Worm (Caenorhabditis elegans) whole organism, L4 larva: ENCODE measurements around the gene sri-70.
A peak's percentile ranks its signal among the peaks of the same experiment; 100 is the strongest.

Experiments
- F37D6.2 ChIP-seq: sonication (generic microtip); optimal IDR thresholded peaks from 2 replicates; lab custom pipeline; 2016; ENCODE audit warnings: mild to moderate bottlenecking, missing genetic modification characterization, missing compliant biosample characterization
- T26A8.4 ChIP-seq: fragments of 200-800 bp; sonication (Bioruptor generic); IDR thresholded peaks from 2 replicates; pipeline ENCODE4 v1.3.6; 2022; ENCODE audit warnings: missing genetic modification characterization, missing compliant biosample characterization
- Y105C5A.15 ChIP-seq: fragments of 200-800 bp; sonication (Bioruptor generic); IDR thresholded peaks from 2 replicates; pipeline ENCODE4 v1.3.6; 2022; ENCODE audit warnings: missing genetic modification characterization, missing compliant biosample characterization
- Y75B8A.6 ChIP-seq: fragments of 200-800 bp; sonication (Bioruptor generic); IDR thresholded peaks from 2 replicates; pipeline ENCODE4 v1.3.6; 2022; ENCODE audit warnings: missing genetic modification reagents, missing genetic modification characterization, missing compliant biosample characterization
- ZK546.5 ChIP-seq, 2 experiments: sonication (generic microtip); optimal IDR thresholded peaks; 2 replicates each; lab custom pipeline; 2017; ENCODE audit warnings: missing biosample characterization in 2 of 2, missing genetic modification characterization in 2 of 2
- aha-1 ChIP-seq: fragments of 150-350 bp; peaks from one replicate; lab custom pipeline; 2014; ENCODE audit warnings: missing biosample characterization, missing genetic modification characterization
- aly-2 ChIP-seq: sonication (generic microtip); optimal IDR thresholded peaks from 2 replicates; lab custom pipeline; 2018; ENCODE audit warnings: missing biosample characterization, missing genetic modification characterization
- ceh-44 ChIP-seq: fragments of 200-800 bp; sonication (Bioruptor generic); IDR thresholded peaks from 2 replicates; pipeline ENCODE4 v1.3.6; 2022; ENCODE audit warnings: missing genetic modification reagents, missing genetic modification characterization, missing compliant biosample characterization
- ceh-82 ChIP-seq: sonication (generic microtip); optimal IDR thresholded peaks from 2 replicates; lab custom pipeline; 2017; ENCODE audit warnings: missing biosample characterization, missing genetic modification characterization
- ces-1 ChIP-seq: fragments of 150-350 bp; sonication (generic microtip); optimal IDR thresholded peaks from 4 replicates; lab custom pipeline; 2014; ENCODE audit warnings: missing biosample characterization, missing genetic modification reagents, missing genetic modification characterization
- daf-12 ChIP-seq: fragments of 150-350 bp; optimal IDR thresholded peaks from 2 replicates; lab custom pipeline; 2014; ENCODE audit warnings: missing biosample characterization, missing genetic modification reagents, missing genetic modification characterization
- daf-16 ChIP-seq, 3 experiments: sonication (generic microtip); optimal IDR thresholded peaks; 2 replicates each; lab custom pipeline; 2016 to 2017; ENCODE audit warnings: missing genetic modification characterization in 3 of 3, missing genetic modification reagents in 3 of 3, mild to moderate bottlenecking in 2 of 3, missing compliant biosample characterization in 2 of 3, missing biosample characterization in 1 of 3, moderate library complexity in 1 of 3
- daf-8 ChIP-seq: fragments of 200-800 bp; sonication (Bioruptor generic); IDR thresholded peaks from 2 replicates; pipeline ENCODE4 v1.3.6; 2022; ENCODE audit warnings: missing genetic modification characterization, missing compliant biosample characterization
- dmd-6 ChIP-seq: fragments of 200-800 bp; sonication (Bioruptor generic); IDR thresholded peaks from 2 replicates; pipeline ENCODE4 v1.3.6; 2022; ENCODE audit warnings: missing genetic modification reagents, missing genetic modification characterization, missing compliant biosample characterization
- dpl-1 ChIP-seq: fragments of 150-350 bp; optimal IDR thresholded peaks from 2 replicates; lab custom pipeline; 2014; ENCODE audit warnings: missing biosample characterization, missing genetic modification reagents, missing genetic modification characterization
- dve-1 ChIP-seq: sonication (generic microtip); optimal IDR thresholded peaks from 2 replicates; lab custom pipeline; 2017; ENCODE audit warnings: antibody characterized with exemption, mild to moderate bottlenecking, missing genetic modification characterization, missing compliant biosample characterization; ENCODE audit not compliant: insufficient read depth
- gei-8 ChIP-seq: fragments of 200-800 bp; sonication (Bioruptor generic); optimal IDR thresholded peaks from 2 replicates; lab custom pipeline; 2018; ENCODE audit warnings: mild to moderate bottlenecking, missing genetic modification characterization, missing compliant biosample characterization
- hif-1 ChIP-seq, 2 experiments: sonication (generic microtip); optimal IDR thresholded peaks; 2 replicates each; lab custom pipeline; 2016 to 2017; ENCODE audit warnings: missing compliant biosample characterization in 2 of 2, missing genetic modification characterization in 2 of 2, missing genetic modification reagents in 2 of 2, missing genotype in 2 of 2, mild to moderate bottlenecking in 1 of 2
- hlh-11 ChIP-seq: fragments of 200-800 bp; sonication (Bioruptor generic); optimal IDR thresholded peaks from 2 replicates; lab custom pipeline; 2018; ENCODE audit warnings: mild to moderate bottlenecking, missing genetic modification characterization, missing compliant biosample characterization
- hlh-30 ChIP-seq: sonication (generic microtip); optimal IDR thresholded peaks from 2 replicates; lab custom pipeline; 2017; ENCODE audit warnings: antibody characterized with exemption, mild to moderate bottlenecking, missing genetic modification characterization, missing compliant biosample characterization; ENCODE audit not compliant: insufficient read depth
- hmg-1.1 ChIP-seq: fragments of 200-800 bp; sonication (Bioruptor generic); IDR thresholded peaks from 2 replicates; pipeline ENCODE4 v1.3.6; 2022; ENCODE audit warnings: missing genetic modification reagents, missing genetic modification characterization, missing compliant biosample characterization
- jun-1 ChIP-seq: fragments of 150-350 bp; optimal IDR thresholded peaks from 2 replicates; lab custom pipeline; 2014; ENCODE audit warnings: missing biosample characterization, missing genetic modification reagents, missing genetic modification characterization
- lim-7 ChIP-seq: fragments of 200-800 bp; sonication (Bioruptor generic); IDR thresholded peaks from 2 replicates; pipeline ENCODE4 v1.3.6; 2022; ENCODE audit warnings: missing genetic modification characterization, missing compliant biosample characterization
- lin-15B ChIP-seq: fragments of 150-350 bp; sonication (generic microtip); optimal IDR thresholded peaks from 3 replicates; lab custom pipeline; 2014; ENCODE audit warnings: missing biosample characterization, missing genetic modification characterization
- lin-29 ChIP-seq: fragments of 200-800 bp; sonication (Bioruptor generic); IDR thresholded peaks from 2 replicates; pipeline ENCODE4 v1.3.6; 2022; ENCODE audit warnings: missing genetic modification reagents, missing genetic modification characterization, missing compliant biosample characterization
- lin-39 ChIP-seq: fragments of 150-350 bp; optimal IDR thresholded peaks from 2 replicates; lab custom pipeline; 2014; ENCODE audit warnings: missing biosample characterization, missing genetic modification reagents, missing genetic modification characterization
- mdt-29 ChIP-seq: fragments of 200-800 bp; sonication (Bioruptor generic); IDR thresholded peaks from 2 replicates; pipeline ENCODE4 v1.3.6; 2022; ENCODE audit warnings: missing genetic modification reagents, missing genetic modification characterization, missing compliant biosample characterization
- nhr-11 ChIP-seq: fragments of 150-350 bp; optimal IDR thresholded peaks from 2 replicates; lab custom pipeline; 2014; ENCODE audit warnings: missing biosample characterization, missing genetic modification characterization
- nhr-237 ChIP-seq: sonication (generic microtip); optimal IDR thresholded peaks from 2 replicates; lab custom pipeline; 2017; ENCODE audit warnings: missing biosample characterization, missing genetic modification characterization
- nhr-28 ChIP-seq: fragments of 150-350 bp; optimal IDR thresholded peaks from 2 replicates; lab custom pipeline; 2014; ENCODE audit warnings: missing biosample characterization, missing genetic modification characterization
- nhr-41 ChIP-seq: fragments of 200-800 bp; sonication (Bioruptor generic); IDR thresholded peaks from 2 replicates; pipeline ENCODE4 v1.3.6; 2022; ENCODE audit warnings: missing genetic modification reagents, missing genetic modification characterization, missing compliant biosample characterization
- nhr-48 ChIP-seq: sonication (generic microtip); optimal IDR thresholded peaks from 2 replicates; lab custom pipeline; 2016; ENCODE audit warnings: mild to moderate bottlenecking, missing genetic modification characterization, missing compliant biosample characterization
- nhr-77 ChIP-seq: fragments of 150-350 bp; optimal IDR thresholded peaks from 2 replicates; lab custom pipeline; 2014; ENCODE audit warnings: missing biosample characterization, missing genetic modification characterization
- php-3 ChIP-seq: fragments of 200-800 bp; sonication (Bioruptor generic); IDR thresholded peaks from 2 replicates; pipeline ENCODE4 v1.3.6; 2022; ENCODE audit warnings: missing genetic modification reagents, missing genetic modification characterization, missing compliant biosample characterization
- pqm-1 ChIP-seq: sonication (generic microtip); optimal IDR thresholded peaks from 2 replicates; lab custom pipeline; 2017; ENCODE audit warnings: missing biosample characterization, missing genetic modification characterization
- snpc-4 ChIP-seq: fragments of 150-350 bp; optimal IDR thresholded peaks from 2 replicates; lab custom pipeline; 2014; ENCODE audit warnings: missing biosample characterization, missing genetic modification characterization
- spr-1 ChIP-seq: sonication (generic microtip); optimal IDR thresholded peaks from 2 replicates; lab custom pipeline; 2016; ENCODE audit warnings: mild to moderate bottlenecking, missing genetic modification characterization, missing compliant biosample characterization
- unc-130 ChIP-seq: sonication (generic microtip); optimal IDR thresholded peaks from 2 replicates; lab custom pipeline; 2016; ENCODE audit warnings: missing genetic modification reagents, missing genetic modification characterization, missing compliant biosample characterization
- zag-1 ChIP-seq: fragments of 150-350 bp; optimal IDR thresholded peaks from 2 replicates; lab custom pipeline; 2014; ENCODE audit warnings: missing biosample characterization, missing genetic modification characterization
- zfp-2 ChIP-seq: sonication (generic microtip); optimal IDR thresholded peaks from 2 replicates; lab custom pipeline; 2016; ENCODE audit warnings: mild to moderate bottlenecking, missing genetic modification characterization, missing compliant biosample characterization
- zfp-3 ChIP-seq: fragments of 200-800 bp; sonication (Bioruptor generic); conservative IDR thresholded peaks from 2 replicates; pipeline ENCODE4 v1.3.6; 2022; ENCODE audit warnings: missing genetic modification reagents, missing genetic modification characterization, missing compliant biosample characterization
- zip-11 ChIP-seq: fragments of 200-800 bp; sonication (Bioruptor generic); IDR thresholded peaks from 2 replicates; pipeline ENCODE4 v1.3.6; 2022; ENCODE audit warnings: missing genetic modification characterization, missing compliant biosample characterization

Gene sri-70

ce11 chrV:17347602-17348001 lies 44.7 kb downstream of the sri-70 start, which contains the start of gene skr-5:
Gene skr-5 (plus strand): TSS chrV:17347902.
- TF ChIP-seq pqm-1 (tag; lab: Kevin White, UChicago) (peak; percentile 45), nhr-237 (tag; lab: Kevin White, UChicago) (no peak), snpc-4 (tag; lab: Kevin White, UChicago) (no peak), jun-1 (tag; lab: Kevin White, UChicago) (no peak), daf-16 (GFP tag; optimal IDR thresholded peaks at IDR 0.05; lab: Kevin White, UChicago) (no peak), daf-16 (tag; optimal IDR thresholded peaks at IDR 0.05; lab: Kevin White, UChicago) (peak; percentile 74)

ce11 chrV:17350093-17350492 lies 47.2 kb downstream of the sri-70 start, which contains the start of gene lsy-27:
Gene lsy-27 (minus strand): TSS chrV:17350193.
- TF ChIP-seq lim-7 (no peak), zfp-2 (no peak), ceh-44 (GFP tag; lab: Robert Waterston, UW) (no peak), daf-12 (tag; lab: Kevin White, UChicago) (no peak), gei-8 (GFP tag; lab: Kevin White, UChicago) (no peak), aly-2 (tag; lab: Kevin White, UChicago) (no peak), snpc-4 (tag; lab: Kevin White, UChicago) (no peak), ZK546.5 (tag; optimal IDR thresholded peaks at IDR 0.05; lab: Kevin White, UChicago) (no peak), zfp-3 (GFP tag; lab: Robert Waterston, UW) (no peak), nhr-11 (tag; lab: Kevin White, UChicago) (no peak), lin-29 (GFP tag; lab: Robert Waterston, UW) (no peak), ces-1 (no peak), Y75B8A.6 (no peak), mdt-29 (GFP tag; lab: Robert Waterston, UW) (no peak), nhr-41 (no peak), dpl-1 (no peak), hmg-1.1 (GFP tag; lab: Robert Waterston, UW) (no peak), zag-1 (tag; lab: Kevin White, UChicago) (no peak), spr-1 (tag; lab: Kevin White, UChicago) (no peak), daf-8 (GFP tag; lab: Robert Waterston, UW) (no peak)

ce11 chrV:17352827-17353373 lies 50.0 kb downstream of the sri-70 start, which contains the start of the genes fbxa-134 and F47H4.2:
Gene fbxa-134 (minus strand): TSS chrV:17352870.
Gene F47H4.2 (plus strand): TSS chrV:17353323.
- TF ChIP-seq spr-1 (tag; lab: Kevin White, UChicago), result no peak
- TF ChIP-seq daf-16 (GFP tag; optimal IDR thresholded peaks at IDR 0.05; lab: Kevin White, UChicago), result no peak
- TF ChIP-seq daf-16 (tag; optimal IDR thresholded peaks at IDR 0.05; lab: Kevin White, UChicago), result peak; percentile 98
- peak; percentile 83 for TF ChIP-seq nhr-28
- TF ChIP-seq unc-130 (GFP tag; lab: Kevin White, UChicago), result no peak
- peak; percentile 11 for TF ChIP-seq nhr-48 (tag; lab: Kevin White, UChicago)
- TF ChIP-seq zip-11, result no peak
- TF ChIP-seq dve-1 (tag; lab: Kevin White, UChicago), result peak; percentile 36
- peak in 1 of 2 experiments; percentile 32 for TF ChIP-seq hif-1 (tag; optimal IDR thresholded peaks at IDR 0.05; lab: Kevin White, UChicago)
- no peak for TF ChIP-seq ceh-82 (tag; lab: Kevin White, UChicago)
- no peak for TF ChIP-seq hlh-30 (tag; lab: Kevin White, UChicago)
- peak; percentile 99 for TF ChIP-seq pqm-1 (tag; lab: Kevin White, UChicago)
- TF ChIP-seq F37D6.2 (tag; lab: Kevin White, UChicago), result no peak
- peak; percentile 76 for TF ChIP-seq hlh-11 (tag; lab: Kevin White, UChicago)
- TF ChIP-seq dmd-6, result peak; percentile 43; the same call in 1 of the 2 replicates
- TF ChIP-seq aha-1 (tag; lab: Kevin White, UChicago), result peak; percentile 64
- no peak for TF ChIP-seq Y105C5A.15 (GFP tag; lab: Robert Waterston, UW)
- TF ChIP-seq php-3 (GFP tag; lab: Robert Waterston, UW), result 0 out of 2 replicates have a peak, but pooled peaks have one; percentile 8
- TF ChIP-seq T26A8.4 (GFP tag; lab: Robert Waterston, UW), result no peak
- peak; percentile 22 for TF ChIP-seq nhr-77
- TF ChIP-seq lin-39 (tag; lab: Kevin White, UChicago), result no peak
- TF ChIP-seq lin-15B (tag; lab: Kevin White, UChicago), result no peak
